Worm (Caenorhabditis elegans) whole organism, L4 larva: ENCODE measurements around the gene Y54G2A.44.

Source experiments
- R02D3.7 ChIP-seq: fragments of 150-350 bp; sonication (generic microtip); optimal IDR thresholded peaks from 3 replicates; lab custom pipeline; 2014; ENCODE audit warnings: missing biosample characterization, missing genetic modification characterization
- Y75B8A.6 ChIP-seq: fragments of 200-800 bp; sonication (Bioruptor generic); IDR thresholded peaks from 2 replicates; pipeline ENCODE4 v1.3.6; 2022; ENCODE audit warnings: missing genetic modification reagents, missing genetic modification characterization, missing compliant biosample characterization
- aha-1 ChIP-seq: fragments of 150-350 bp; peaks from one replicate; lab custom pipeline; 2014; ENCODE audit warnings: missing biosample characterization, missing genetic modification characterization
- ceh-28 ChIP-seq: fragments of 150-350 bp; optimal IDR thresholded peaks from 2 replicates; lab custom pipeline; 2014; ENCODE audit warnings: missing biosample characterization, missing genetic modification reagents, missing genetic modification characterization
- ceh-44 ChIP-seq: fragments of 200-800 bp; sonication (Bioruptor generic); IDR thresholded peaks from 2 replicates; pipeline ENCODE4 v1.3.6; 2022; ENCODE audit warnings: missing genetic modification reagents, missing genetic modification characterization, missing compliant biosample characterization
- ceh-62 ChIP-seq: sonication (generic microtip); optimal IDR thresholded peaks from 2 replicates; lab custom pipeline; 2017; ENCODE audit warnings: missing biosample characterization, missing genetic modification characterization
- ces-1 ChIP-seq: fragments of 150-350 bp; sonication (generic microtip); optimal IDR thresholded peaks from 4 replicates; lab custom pipeline; 2014; ENCODE audit warnings: missing biosample characterization, missing genetic modification reagents, missing genetic modification characterization
- daf-16 ChIP-seq, 3 experiments: sonication (generic microtip); optimal IDR thresholded peaks; 2 replicates each; lab custom pipeline; 2016 to 2017; ENCODE audit warnings: missing genetic modification characterization in 3 of 3, missing genetic modification reagents in 3 of 3, mild to moderate bottlenecking in 2 of 3, missing compliant biosample characterization in 2 of 3, missing biosample characterization in 1 of 3, moderate library complexity in 1 of 3
- daf-8 ChIP-seq: fragments of 200-800 bp; sonication (Bioruptor generic); IDR thresholded peaks from 2 replicates; pipeline ENCODE4 v1.3.6; 2022; ENCODE audit warnings: missing genetic modification characterization, missing compliant biosample characterization
- dmd-6 ChIP-seq: fragments of 200-800 bp; sonication (Bioruptor generic); IDR thresholded peaks from 2 replicates; pipeline ENCODE4 v1.3.6; 2022; ENCODE audit warnings: missing genetic modification reagents, missing genetic modification characterization, missing compliant biosample characterization
- dmd-9 ChIP-seq: fragments of 200-800 bp; sonication (Bioruptor generic); IDR thresholded peaks from 2 replicates; pipeline ENCODE4 v1.3.6; 2022; ENCODE audit warnings: missing genetic modification reagents, missing genetic modification characterization, missing compliant biosample characterization
- egl-43 ChIP-seq: fragments of 200-800 bp; sonication (Bioruptor generic); IDR thresholded peaks from 2 replicates; pipeline ENCODE4 v1.3.6; 2022; ENCODE audit warnings: missing genetic modification reagents, missing genetic modification characterization, missing compliant biosample characterization
- hif-1 ChIP-seq, 2 experiments: sonication (generic microtip); optimal IDR thresholded peaks; 2 replicates each; lab custom pipeline; 2016 to 2017; ENCODE audit warnings: missing compliant biosample characterization in 2 of 2, missing genetic modification characterization in 2 of 2, missing genetic modification reagents in 2 of 2, missing genotype in 2 of 2, mild to moderate bottlenecking in 1 of 2
- lin-1 ChIP-seq: fragments of 200-800 bp; sonication (Bioruptor generic); IDR thresholded peaks from 2 replicates; pipeline ENCODE4 v1.3.6; 2022; ENCODE audit warnings: missing genetic modification reagents, missing genetic modification characterization, missing compliant biosample characterization
- lin-38 ChIP-seq: fragments of 200-800 bp; sonication (Bioruptor generic); IDR thresholded peaks from 2 replicates; pipeline ENCODE4 v1.3.6; 2022; ENCODE audit warnings: missing genetic modification reagents, missing genetic modification characterization, missing compliant biosample characterization
- madf-9 ChIP-seq: fragments of 200-800 bp; sonication (Bioruptor generic); conservative IDR thresholded peaks from 2 replicates; pipeline ENCODE4 v1.3.6; 2022; ENCODE audit warnings: missing genetic modification reagents, missing genetic modification characterization, missing compliant biosample characterization
- mxl-3 ChIP-seq: fragments of 200-800 bp; sonication (Bioruptor generic); optimal IDR thresholded peaks from 2 replicates; lab custom pipeline; 2018; ENCODE audit warnings: mild to moderate bottlenecking, missing genetic modification characterization, missing compliant biosample characterization
- nhr-11 ChIP-seq: fragments of 150-350 bp; optimal IDR thresholded peaks from 2 replicates; lab custom pipeline; 2014; ENCODE audit warnings: missing biosample characterization, missing genetic modification characterization
- nhr-237 ChIP-seq: sonication (generic microtip); optimal IDR thresholded peaks from 2 replicates; lab custom pipeline; 2017; ENCODE audit warnings: missing biosample characterization, missing genetic modification characterization
- nhr-28 ChIP-seq: fragments of 150-350 bp; optimal IDR thresholded peaks from 2 replicates; lab custom pipeline; 2014; ENCODE audit warnings: missing biosample characterization, missing genetic modification characterization
- nhr-42 ChIP-seq: fragments of 200-800 bp; sonication (Bioruptor generic); IDR thresholded peaks from 2 replicates; pipeline ENCODE4 v1.3.6; 2022; ENCODE audit warnings: missing genetic modification characterization, missing compliant biosample characterization
- nhr-48 ChIP-seq: sonication (generic microtip); optimal IDR thresholded peaks from 2 replicates; lab custom pipeline; 2016; ENCODE audit warnings: mild to moderate bottlenecking, missing genetic modification characterization, missing compliant biosample characterization
- nhr-76 ChIP-seq: fragments of 150-350 bp; optimal IDR thresholded peaks from 2 replicates; lab custom pipeline; 2014; ENCODE audit warnings: missing biosample characterization, missing genetic modification characterization
- pqm-1 ChIP-seq: sonication (generic microtip); optimal IDR thresholded peaks from 2 replicates; lab custom pipeline; 2017; ENCODE audit warnings: missing biosample characterization, missing genetic modification characterization
- sdz-12 ChIP-seq: fragments of 200-800 bp; sonication (Bioruptor generic); optimal IDR thresholded peaks from 2 replicates; lab custom pipeline; 2018; ENCODE audit warnings: mild to moderate bottlenecking, missing genetic modification characterization, missing compliant biosample characterization
- snpc-4 ChIP-seq: fragments of 150-350 bp; optimal IDR thresholded peaks from 2 replicates; lab custom pipeline; 2014; ENCODE audit warnings: missing biosample characterization, missing genetic modification characterization
- zfp-2 ChIP-seq: sonication (generic microtip); optimal IDR thresholded peaks from 2 replicates; lab custom pipeline; 2016; ENCODE audit warnings: mild to moderate bottlenecking, missing genetic modification characterization, missing compliant biosample characterization
- zip-11 ChIP-seq: fragments of 200-800 bp; sonication (Bioruptor generic); IDR thresholded peaks from 2 replicates; pipeline ENCODE4 v1.3.6; 2022; ENCODE audit warnings: missing genetic modification characterization, missing compliant biosample characterization
- zip-2 ChIP-seq: fragments of 150-350 bp; optimal IDR thresholded peaks from 2 replicates; lab custom pipeline; 2014; ENCODE audit warnings: missing biosample characterization, missing genetic modification characterization
- ztf-11 ChIP-seq: fragments of 150-350 bp; optimal IDR thresholded peaks from 2 replicates; lab custom pipeline; 2014; ENCODE audit warnings: missing biosample characterization, missing genetic modification characterization

Y54G2A.44 gene

ce11 chrIV:2819633-2820032, 18.0 kb downstream of the Y54G2A.44 start, which contains the start of gene Y54G2A.13:
Y54G2A.13 (minus strand) TSS chrIV:2819733.
- TF ChIP-seq daf-8 (GFP tag; lab: Robert Waterston, UW) (no peak), nhr-76 (tag; lab: Kevin White, UChicago) (no peak), nhr-48 (tag; lab: Kevin White, UChicago) (no peak), daf-16 (GFP tag; optimal IDR thresholded peaks at IDR 0.05; lab: Kevin White, UChicago) (no peak), daf-16 (tag; optimal IDR thresholded peaks at IDR 0.05; lab: Kevin White, UChicago) (no peak), zip-2 (tag; lab: Kevin White, UChicago) (no peak), mxl-3 (GFP tag; lab: Kevin White, UChicago) (no peak), hif-1 (tag; optimal IDR thresholded peaks at IDR 0.05; lab: Kevin White, UChicago) (no peak), Y75B8A.6 (GFP tag; lab: Robert Waterston, UW) (no peak), madf-9 (GFP tag; lab: Robert Waterston, UW) (no peak), nhr-42 (GFP tag; lab: Robert Waterston, UW) (no peak), dmd-9 (GFP tag; lab: Robert Waterston, UW) (no peak)

- TF ChIP-seq dmd-6 (GFP tag; lab: Robert Waterston, UW) (no peak), ceh-28 (tag; lab: Kevin White, UChicago) (no peak), ceh-44 (GFP tag; lab: Robert Waterston, UW) (no peak), lin-1 (no peak)
Measured at ce11 chrIV:2820408-2820807, 18.8 kb downstream of the Y54G2A.44 start, which contains the start of gene Y54G2A.37. Y54G2A.37 (plus strand) TSS chrIV:2820708.

- TF ChIP-seq pqm-1 (tag; lab: Kevin White, UChicago), result peak; percentile 43
- no peak for TF ChIP-seq ceh-62 (tag; lab: Kevin White, UChicago)
Measured at ce11 chrIV:2823446-2823845, 21.8 kb downstream of the Y54G2A.44 start, which contains the start of gene clec-80. clec-80 (plus strand) TSS chrIV:2823746.

ce11 chrIV:2825460-2826103, 23.9 kb downstream of the Y54G2A.44 start:
- TF ChIP-seq snpc-4 (tag; lab: Kevin White, UChicago) (peak; percentile 72), ztf-11 (tag; lab: Kevin White, UChicago) (no peak), egl-43 (GFP tag; lab: Robert Waterston, UW) (no peak), ceh-28 (tag; lab: Kevin White, UChicago) (peak; percentile 20), sdz-12 (GFP tag; lab: Kevin White, UChicago) (peak; percentile 56), zfp-2 (tag; lab: Kevin White, UChicago) (no peak)

DNA sequence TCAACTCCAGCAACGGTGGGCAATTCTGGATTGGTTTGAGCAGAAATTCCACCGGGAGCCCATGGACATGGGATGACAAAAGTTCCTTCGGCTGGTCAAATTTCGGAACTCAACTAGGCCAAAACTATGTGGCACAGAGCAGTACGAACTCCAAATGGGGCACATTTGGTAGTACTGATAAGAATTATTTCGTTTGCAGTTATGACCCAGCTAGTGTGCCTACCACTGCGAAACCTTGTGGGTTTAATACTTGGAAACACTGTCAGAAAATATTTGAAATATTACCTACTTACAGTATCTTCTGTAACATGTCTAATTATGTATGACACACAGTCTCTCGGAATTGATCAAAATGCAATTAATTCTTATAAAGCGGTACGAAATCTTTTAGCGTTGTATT, 24.7 kb downstream of the Y54G2A.44 start:
- TF ChIP-seq pqm-1 (tag; lab: Kevin White, UChicago), result peak; percentile 70
- no peak for TF ChIP-seq R02D3.7
- TF ChIP-seq aha-1 (tag; lab: Kevin White, UChicago), result peak; percentile 84
- TF ChIP-seq nhr-28 (tag; lab: Kevin White, UChicago), result peak; percentile 5
- no peak for TF ChIP-seq zip-11 (GFP tag; lab: Robert Waterston, UW)
- no peak for TF ChIP-seq daf-16 (GFP tag; optimal IDR thresholded peaks at IDR 0.05; lab: Kevin White, UChicago)
- peak; percentile 5 for TF ChIP-seq daf-16 (tag; optimal IDR thresholded peaks at IDR 0.05; lab: Kevin White, UChicago)
- no peak for TF ChIP-seq lin-1
- TF ChIP-seq egl-43 (GFP tag; lab: Robert Waterston, UW), result no peak

DNA sequence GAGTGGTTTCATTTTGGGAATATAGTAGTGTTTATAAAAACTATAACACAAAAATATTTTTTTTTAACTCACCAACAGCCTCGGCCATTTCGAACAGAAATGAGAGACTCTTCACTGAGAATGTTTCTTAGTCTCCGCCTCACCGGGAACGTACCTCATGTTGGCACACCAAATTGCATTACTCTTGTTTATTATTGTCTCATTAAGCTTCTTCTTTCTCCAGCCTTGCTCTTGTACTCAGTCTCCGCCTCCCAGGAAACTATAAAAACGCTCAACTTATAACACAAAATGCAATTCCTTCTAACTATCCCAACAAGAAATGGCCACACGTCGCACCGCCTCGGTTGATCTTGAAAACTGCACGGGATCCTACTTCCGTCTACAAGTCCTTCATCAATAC, 30.9 kb downstream of the Y54G2A.44 start, which contains the start of the genes Y54G2A.48 and pudl-1:
Gene Y54G2A.48, minus strand, starts transcription at position 101 of the 400 bp plus-strand sequence.
Gene pudl-1, plus strand, starts transcription at position 320 of the 400 bp plus-strand sequence.
- TF ChIP-seq mxl-3 (GFP tag; lab: Kevin White, UChicago) (no peak), ces-1 (GFP tag; lab: Kevin White, UChicago) (no peak), nhr-237 (tag; lab: Kevin White, UChicago) (no peak), ceh-44 (GFP tag; lab: Robert Waterston, UW) (no peak), nhr-11 (no peak), dmd-9 (GFP tag; lab: Robert Waterston, UW) (no peak), lin-38 (no peak)
